Worm (Caenorhabditis elegans) whole organism, L4 larva: ENCODE data around the gene fut-3.

Experiments
- D1046.2 ChIP-seq: fragments of 200-800 bp; sonication (Bioruptor generic); IDR thresholded peaks from 2 replicates; pipeline ENCODE4 v1.3.6; 2022; ENCODE audit warnings: missing genetic modification characterization, missing compliant biosample characterization
- F37D6.2 ChIP-seq: sonication (generic microtip); optimal IDR thresholded peaks from 2 replicates; lab custom pipeline; 2016; ENCODE audit warnings: mild to moderate bottlenecking, missing genetic modification characterization, missing compliant biosample characterization
- F44E2.7 ChIP-seq: fragments of 200-800 bp; sonication (Bioruptor generic); IDR thresholded peaks from 2 replicates; pipeline ENCODE4 v2.1.2; 2022; ENCODE audit warnings: missing genetic modification characterization, missing compliant biosample characterization
- R02D3.7 ChIP-seq: fragments of 150-350 bp; sonication (generic microtip); optimal IDR thresholded peaks from 3 replicates; lab custom pipeline; 2014; ENCODE audit warnings: missing biosample characterization, missing genetic modification characterization
- T20F7.1 ChIP-seq: fragments of 200-800 bp; sonication (Bioruptor generic); optimal IDR thresholded peaks from 2 replicates; lab custom pipeline; 2018; ENCODE audit warnings: mild to moderate bottlenecking, missing genetic modification characterization, missing compliant biosample characterization
- Y105C5A.15 ChIP-seq: fragments of 200-800 bp; sonication (Bioruptor generic); IDR thresholded peaks from 2 replicates; pipeline ENCODE4 v1.3.6; 2022; ENCODE audit warnings: missing genetic modification characterization, missing compliant biosample characterization
- ZK337.2 ChIP-seq: fragments of 200-800 bp; sonication (Bioruptor generic); IDR thresholded peaks from 2 replicates; pipeline ENCODE4 v1.3.6; 2022; ENCODE audit warnings: missing genetic modification reagents, missing genetic modification characterization, missing compliant biosample characterization
- aly-2 ChIP-seq: sonication (generic microtip); optimal IDR thresholded peaks from 2 replicates; lab custom pipeline; 2018; ENCODE audit warnings: missing biosample characterization, missing genetic modification characterization
- ama-1 ChIP-seq: fragments of 150-350 bp; optimal IDR thresholded peaks from 2 replicates; lab custom pipeline; 2014; ENCODE audit warnings: inconsistent platforms, mixed read lengths
- attf-4 ChIP-seq: sonication (generic microtip); optimal IDR thresholded peaks from 3 replicates; lab custom pipeline; 2017; ENCODE audit warnings: missing biosample characterization, missing genetic modification characterization
- ceh-28 ChIP-seq: fragments of 150-350 bp; optimal IDR thresholded peaks from 2 replicates; lab custom pipeline; 2014; ENCODE audit warnings: missing biosample characterization, missing genetic modification reagents, missing genetic modification characterization
- ceh-32 ChIP-seq: sonication (generic microtip); optimal IDR thresholded peaks from 2 replicates; lab custom pipeline; 2016; ENCODE audit warnings: mild to moderate bottlenecking, missing genetic modification characterization, missing compliant biosample characterization; ENCODE audit not compliant: poor library complexity
- ceh-82 ChIP-seq: sonication (generic microtip); optimal IDR thresholded peaks from 2 replicates; lab custom pipeline; 2017; ENCODE audit warnings: missing biosample characterization, missing genetic modification characterization
- cey-2 ChIP-seq: sonication (generic microtip); optimal IDR thresholded peaks from 3 replicates; lab custom pipeline; 2017; ENCODE audit warnings: missing genetic modification characterization, mild to moderate bottlenecking, missing compliant biosample characterization, antibody characterized with exemption, borderline replicate concordance; ENCODE audit not compliant: insufficient read depth
- daf-8 ChIP-seq: fragments of 200-800 bp; sonication (Bioruptor generic); IDR thresholded peaks from 2 replicates; pipeline ENCODE4 v1.3.6; 2022; ENCODE audit warnings: missing genetic modification characterization, missing compliant biosample characterization
- dmd-6 ChIP-seq: fragments of 200-800 bp; sonication (Bioruptor generic); IDR thresholded peaks from 2 replicates; pipeline ENCODE4 v1.3.6; 2022; ENCODE audit warnings: missing genetic modification reagents, missing genetic modification characterization, missing compliant biosample characterization
- dmd-9 ChIP-seq: fragments of 200-800 bp; sonication (Bioruptor generic); IDR thresholded peaks from 2 replicates; pipeline ENCODE4 v1.3.6; 2022; ENCODE audit warnings: missing genetic modification reagents, missing genetic modification characterization, missing compliant biosample characterization
- dpl-1 ChIP-seq: fragments of 150-350 bp; optimal IDR thresholded peaks from 2 replicates; lab custom pipeline; 2014; ENCODE audit warnings: missing biosample characterization, missing genetic modification reagents, missing genetic modification characterization
- duxl-1 ChIP-seq: sonication (generic microtip); optimal IDR thresholded peaks from 2 replicates; lab custom pipeline; 2016; ENCODE audit warnings: mild to moderate bottlenecking, missing genetic modification characterization, moderate library complexity, missing compliant biosample characterization; ENCODE audit not compliant: poor library complexity
- dve-1 ChIP-seq: sonication (generic microtip); optimal IDR thresholded peaks from 2 replicates; lab custom pipeline; 2017; ENCODE audit warnings: antibody characterized with exemption, mild to moderate bottlenecking, missing genetic modification characterization, missing compliant biosample characterization; ENCODE audit not compliant: insufficient read depth
- egl-27 ChIP-seq: sonication (generic microtip); optimal IDR thresholded peaks from 3 replicates; lab custom pipeline; 2017; ENCODE audit warnings: missing biosample characterization, missing genetic modification reagents, missing genetic modification characterization
- egl-43 ChIP-seq: fragments of 200-800 bp; sonication (Bioruptor generic); IDR thresholded peaks from 2 replicates; pipeline ENCODE4 v1.3.6; 2022; ENCODE audit warnings: missing genetic modification reagents, missing genetic modification characterization, missing compliant biosample characterization
- fos-1 ChIP-seq: fragments of 150-350 bp; optimal IDR thresholded peaks from 2 replicates; lab custom pipeline; 2014; ENCODE audit warnings: missing biosample characterization, missing genetic modification characterization
- gei-8 ChIP-seq: fragments of 200-800 bp; sonication (Bioruptor generic); optimal IDR thresholded peaks from 2 replicates; lab custom pipeline; 2018; ENCODE audit warnings: mild to moderate bottlenecking, missing genetic modification characterization, missing compliant biosample characterization
- hif-1 ChIP-seq, 2 experiments: sonication (generic microtip); optimal IDR thresholded peaks; 2 replicates each; lab custom pipeline; 2016 to 2017; ENCODE audit warnings: missing compliant biosample characterization in 2 of 2, missing genetic modification characterization in 2 of 2, missing genetic modification reagents in 2 of 2, missing genotype in 2 of 2, mild to moderate bottlenecking in 1 of 2
- hlh-11 ChIP-seq: fragments of 200-800 bp; sonication (Bioruptor generic); optimal IDR thresholded peaks from 2 replicates; lab custom pipeline; 2018; ENCODE audit warnings: mild to moderate bottlenecking, missing genetic modification characterization, missing compliant biosample characterization
- hlh-30 ChIP-seq: sonication (generic microtip); optimal IDR thresholded peaks from 2 replicates; lab custom pipeline; 2017; ENCODE audit warnings: antibody characterized with exemption, mild to moderate bottlenecking, missing genetic modification characterization, missing compliant biosample characterization; ENCODE audit not compliant: insufficient read depth
- hmg-1.1 ChIP-seq: fragments of 200-800 bp; sonication (Bioruptor generic); IDR thresholded peaks from 2 replicates; pipeline ENCODE4 v1.3.6; 2022; ENCODE audit warnings: missing genetic modification reagents, missing genetic modification characterization, missing compliant biosample characterization
- lim-7 ChIP-seq: fragments of 200-800 bp; sonication (Bioruptor generic); IDR thresholded peaks from 2 replicates; pipeline ENCODE4 v1.3.6; 2022; ENCODE audit warnings: missing genetic modification characterization, missing compliant biosample characterization
- lin-15B ChIP-seq: fragments of 150-350 bp; sonication (generic microtip); optimal IDR thresholded peaks from 3 replicates; lab custom pipeline; 2014; ENCODE audit warnings: missing biosample characterization, missing genetic modification characterization
- lin-38 ChIP-seq: fragments of 200-800 bp; sonication (Bioruptor generic); IDR thresholded peaks from 2 replicates; pipeline ENCODE4 v1.3.6; 2022; ENCODE audit warnings: missing genetic modification reagents, missing genetic modification characterization, missing compliant biosample characterization
- mdt-29 ChIP-seq: fragments of 200-800 bp; sonication (Bioruptor generic); IDR thresholded peaks from 2 replicates; pipeline ENCODE4 v1.3.6; 2022; ENCODE audit warnings: missing genetic modification reagents, missing genetic modification characterization, missing compliant biosample characterization
- nhr-111 ChIP-seq: fragments of 200-800 bp; sonication (Bioruptor generic); optimal IDR thresholded peaks from 2 replicates; lab custom pipeline; 2018; ENCODE audit warnings: mild to moderate bottlenecking, missing genetic modification characterization, missing compliant biosample characterization
- nhr-237 ChIP-seq: sonication (generic microtip); optimal IDR thresholded peaks from 2 replicates; lab custom pipeline; 2017; ENCODE audit warnings: missing biosample characterization, missing genetic modification characterization
- pha-4 ChIP-seq, 2 experiments: fragments of 150-350 bp in 1 of 2; fragments of 200-800 bp in 1 of 2; sonication (Bioruptor generic) in 1 of 2; IDR thresholded peaks in 1 of 2; optimal IDR thresholded peaks in 1 of 2; 2 replicates each; pipeline versions ENCODE4 v1.3.6 to Lab custom; 2014 to 2022; ENCODE audit warnings: missing genetic modification characterization in 2 of 2, missing genetic modification reagents in 2 of 2, missing biosample characterization in 1 of 2, missing compliant biosample characterization in 1 of 2
- pqm-1 ChIP-seq: sonication (generic microtip); optimal IDR thresholded peaks from 2 replicates; lab custom pipeline; 2017; ENCODE audit warnings: missing biosample characterization, missing genetic modification characterization
- rbr-2 ChIP-seq: sonication (generic microtip); optimal IDR thresholded peaks from 2 replicates; lab custom pipeline; 2016; ENCODE audit warnings: missing genotype, missing genetic modification characterization, missing compliant biosample characterization
- sdz-12 ChIP-seq: fragments of 200-800 bp; sonication (Bioruptor generic); optimal IDR thresholded peaks from 2 replicates; lab custom pipeline; 2018; ENCODE audit warnings: mild to moderate bottlenecking, missing genetic modification characterization, missing compliant biosample characterization
- skn-1 ChIP-seq: fragments of 150-350 bp; optimal IDR thresholded peaks from 2 replicates; lab custom pipeline; 2014; ENCODE audit warnings: missing biosample characterization, missing genetic modification characterization
- snpc-1.2 ChIP-seq: fragments of 200-800 bp; sonication (Bioruptor generic); IDR thresholded peaks from 2 replicates; pipeline ENCODE4 v1.3.6; 2022; ENCODE audit warnings: missing genetic modification reagents, missing genetic modification characterization, missing compliant biosample characterization
- unc-39 ChIP-seq: sonication (generic microtip); optimal IDR thresholded peaks from 2 replicates; lab custom pipeline; 2017; ENCODE audit warnings: missing biosample characterization, missing genetic modification characterization
- unc-62 ChIP-seq, 3 experiments: fragments of 150-350 bp in 1 of 3; sonication (generic microtip); optimal IDR thresholded peaks in 2 of 3; peaks in 1 of 3; 1 replicate in 1 of 3; 2 replicates in 2 of 3; lab custom pipeline; 2014 to 2017; ENCODE audit warnings: missing biosample characterization in 3 of 3, missing genetic modification characterization in 3 of 3, missing genetic modification reagents in 3 of 3, missing genotype in 1 of 3
- vab-7 ChIP-seq: fragments of 200-800 bp; sonication (Bioruptor generic); IDR thresholded peaks from 2 replicates; pipeline ENCODE4 v1.3.6; 2022; ENCODE audit warnings: missing genetic modification reagents, missing genetic modification characterization, missing compliant biosample characterization
- zfp-2 ChIP-seq: sonication (generic microtip); optimal IDR thresholded peaks from 2 replicates; lab custom pipeline; 2016; ENCODE audit warnings: mild to moderate bottlenecking, missing genetic modification characterization, missing compliant biosample characterization
- zip-11 ChIP-seq: fragments of 200-800 bp; sonication (Bioruptor generic); IDR thresholded peaks from 2 replicates; pipeline ENCODE4 v1.3.6; 2022; ENCODE audit warnings: missing genetic modification characterization, missing compliant biosample characterization
- ztf-11 ChIP-seq: fragments of 150-350 bp; optimal IDR thresholded peaks from 2 replicates; lab custom pipeline; 2014; ENCODE audit warnings: missing biosample characterization, missing genetic modification characterization
- ztf-7 ChIP-seq: fragments of 150-350 bp; optimal IDR thresholded peaks from 2 replicates; lab custom pipeline; 2014; ENCODE audit warnings: missing biosample characterization, missing genetic modification characterization

Gene fut-3

DNA sequence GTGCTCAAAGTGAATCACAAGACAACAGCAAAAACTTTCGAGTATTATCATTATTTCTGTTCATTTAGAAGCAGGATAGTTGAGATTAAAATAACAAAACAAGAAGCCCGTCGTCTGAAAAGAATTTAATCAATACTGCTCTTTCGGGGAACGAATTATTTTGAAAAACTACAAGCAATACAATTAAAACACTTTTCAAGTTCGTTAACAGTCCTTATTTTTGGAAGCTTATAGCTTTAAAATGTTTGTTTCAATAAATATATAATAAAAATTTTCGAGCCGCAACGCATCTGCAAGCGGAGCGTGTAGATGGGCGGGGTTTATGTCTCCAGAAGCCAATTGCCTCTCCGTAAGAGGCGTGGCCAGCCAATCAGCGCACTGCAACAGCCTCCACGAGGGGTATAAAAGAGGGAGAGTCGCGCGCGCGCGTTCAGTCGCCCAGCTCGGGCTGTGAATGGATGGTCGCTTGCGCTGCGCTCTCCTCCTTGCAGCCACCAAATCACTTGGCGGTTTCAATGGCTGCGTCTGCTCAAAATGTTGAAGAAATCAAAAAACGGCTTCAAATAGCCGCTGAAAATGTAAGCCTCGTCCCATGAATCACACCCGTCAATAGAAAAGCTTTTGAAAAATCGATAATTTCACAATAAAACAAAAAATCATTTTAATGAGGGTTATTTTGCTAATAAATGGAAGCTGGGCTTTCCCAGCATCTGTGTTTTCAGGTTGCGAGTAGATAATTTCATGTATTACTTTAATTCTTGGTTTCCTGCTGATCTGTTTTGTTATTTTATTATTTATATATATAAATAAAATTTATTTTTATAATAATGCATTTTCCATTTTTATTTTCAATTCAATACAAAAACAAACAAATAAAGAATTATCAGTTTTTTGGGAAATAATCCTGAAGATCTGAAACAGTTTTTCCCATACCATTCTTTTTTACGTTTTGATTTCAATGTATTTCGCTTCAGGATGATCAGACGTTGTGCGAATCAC lies 1.5 kb upstream of the fut-3 start, which contains the start of the genes ift-43 and mdt-26 (continued):
- TF ChIP-seq T20F7.1 (GFP tag; lab: Kevin White, UChicago) (no peak), dmd-9 (GFP tag; lab: Robert Waterston, UW) (no peak), dve-1 (tag; lab: Kevin White, UChicago) (peak; percentile 79), cey-2 (tag; lab: Kevin White, UChicago) (no peak), Y105C5A.15 (GFP tag; lab: Robert Waterston, UW) (no peak), unc-39 (no peak), attf-4 (tag; lab: Kevin White, UChicago) (no peak), zip-11 (GFP tag; lab: Robert Waterston, UW) (no peak), ceh-28 (tag; lab: Kevin White, UChicago) (peak; percentile 76), rbr-2 (tag; lab: Kevin White, UChicago) (peak; percentile 76), ZK337.2 (no peak), F44E2.7 (0 out of 2 replicates have a peak, but pooled peaks have one; percentile 41), vab-7 (GFP tag; lab: Robert Waterston, UW) (0 out of 2 replicates have a peak, but pooled peaks have one; percentile 42), zfp-2 (tag; lab: Kevin White, UChicago) (no peak), aly-2 (tag; lab: Kevin White, UChicago) (no peak), ceh-82 (tag; lab: Kevin White, UChicago) (peak; percentile 34), duxl-1 (peak; percentile 31), unc-62 (GFP tag; optimal IDR thresholded peaks at IDR 0.05 in 1 of 2; lab: Kevin White, UChicago) (peak in 1 of 2 experiments; percentile 97), unc-62 (tag; optimal IDR thresholded peaks at IDR 0.05; lab: Kevin White, UChicago) (no peak), pqm-1 (tag; lab: Kevin White, UChicago) (no peak), hlh-30 (tag; lab: Kevin White, UChicago) (peak; percentile 79), lin-15B (no peak), skn-1 (tag; lab: Kevin White, UChicago) (no peak), daf-8 (GFP tag; lab: Robert Waterston, UW) (no peak), sdz-12 (GFP tag; lab: Kevin White, UChicago) (no peak), snpc-1.2 (GFP tag; lab: Robert Waterston, UW) (peak; percentile 75), ztf-7 (tag; lab: Kevin White, UChicago) (no peak), dpl-1 (GFP tag; lab: Kevin White, UChicago) (peak; percentile 40), hmg-1.1 (GFP tag; lab: Robert Waterston, UW) (peak; percentile 94), gei-8 (GFP tag; lab: Kevin White, UChicago) (no peak), R02D3.7 (tag; lab: Kevin White, UChicago) (no peak), mdt-29 (GFP tag; lab: Robert Waterston, UW) (peak; percentile 65; the same call in 1 of the 2 replicates), D1046.2 (GFP tag; lab: Robert Waterston, UW) (no peak), lim-7 (peak; percentile 69), ceh-32 (tag; lab: Kevin White, UChicago) (peak; percentile 55), egl-27 (tag; lab: Kevin White, UChicago) (no peak), pha-4 (GFP tag; IDR thresholded peaks at IDR 0.05; lab: Robert Waterston, UW) (peak; percentile 72; the same call in 1 of the 2 replicates), pha-4 (tag; optimal IDR thresholded peaks at IDR 0.05; lab: Kevin White, UChicago) (no peak), nhr-237 (tag; lab: Kevin White, UChicago) (no peak), egl-43 (GFP tag; lab: Robert Waterston, UW) (peak; percentile 95), nhr-111 (peak; percentile 21), lin-38 (GFP tag; lab: Robert Waterston, UW) (peak; percentile 66), F37D6.2 (peak; percentile 70), hlh-11 (tag; lab: Kevin White, UChicago) (peak; percentile 53), hif-1 (tag; optimal IDR thresholded peaks at IDR 0.05; lab: Kevin White, UChicago) (peak; percentile 31 to 69), fos-1 (tag; lab: Kevin White, UChicago) (no peak), dmd-6 (GFP tag; lab: Robert Waterston, UW) (peak; percentile 70), ama-1 (peak; percentile 100), ztf-11 (tag; lab: Kevin White, UChicago) (no peak)
